Worm (Caenorhabditis elegans): ENCODE results near the gene T19H12.2.

DNA sequence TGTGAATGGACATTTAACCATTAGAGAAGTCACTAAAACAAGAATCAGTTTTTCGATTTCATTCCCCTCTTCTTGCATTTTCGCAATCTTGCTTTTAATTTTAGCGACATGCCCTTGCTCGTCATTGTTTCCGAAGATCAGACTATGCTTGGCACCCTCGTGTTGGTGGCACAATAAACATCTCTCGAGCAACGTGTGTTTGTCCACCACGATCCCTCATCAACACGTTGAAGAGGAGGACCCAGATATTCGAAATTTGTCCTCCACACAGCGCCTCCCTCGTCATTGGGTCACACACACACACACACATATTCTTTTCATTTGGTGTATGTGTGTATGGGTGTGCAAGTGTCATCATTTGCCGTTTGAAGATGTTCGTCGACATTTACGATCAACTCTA is 24.9 kb upstream of the T19H12.2 start, which contains the start of gene srd-32:
- TF ChIP-seq ceh-36 (tag; optimal IDR thresholded peaks at IDR 0.05) = no peak
- no peak for TF ChIP-seq flt-1 (GFP tag; IDR thresholded peaks at IDR 0.05)
- no peak for TF ChIP-seq ets-7 (tag; optimal IDR thresholded peaks at IDR 0.05)
- no peak for TF ChIP-seq ama-1 (optimal IDR thresholded peaks at IDR 0.05)
- no peak for TF ChIP-seq ceh-13 (GFP tag; optimal IDR thresholded peaks at IDR 0.05)
- TF ChIP-seq pes-1 (GFP tag; IDR thresholded peaks at IDR 0.05) = no peak
- no peak for TF ChIP-seq B0310.2 (tag; optimal IDR thresholded peaks at IDR 0.05)
